Worm (Caenorhabditis elegans) whole organism, mixed stage, embryonic: ENCODE results near the gene C24B5.4.

Experiments
- elt-3 ChIP-seq: fragments of 150-350 bp; optimal IDR thresholded peaks from 2 replicates; lab custom pipeline; 2014; ENCODE audit warnings: missing biosample characterization, missing genetic modification characterization
- nhr-2 ChIP-seq: fragments of 150-350 bp; optimal IDR thresholded peaks from 2 replicates; lab custom pipeline; 2014; ENCODE audit warnings: missing biosample characterization, missing genetic modification characterization
- nhr-76 ChIP-seq: sonication (generic microtip); optimal IDR thresholded peaks from 2 replicates; lab custom pipeline; 2017; ENCODE audit warnings: missing biosample characterization, missing genetic modification characterization
- snpc-4 ChIP-seq: fragments of 150-350 bp; optimal IDR thresholded peaks from 2 replicates; lab custom pipeline; 2014; ENCODE audit warnings: missing biosample characterization, missing genetic modification characterization

DNA sequence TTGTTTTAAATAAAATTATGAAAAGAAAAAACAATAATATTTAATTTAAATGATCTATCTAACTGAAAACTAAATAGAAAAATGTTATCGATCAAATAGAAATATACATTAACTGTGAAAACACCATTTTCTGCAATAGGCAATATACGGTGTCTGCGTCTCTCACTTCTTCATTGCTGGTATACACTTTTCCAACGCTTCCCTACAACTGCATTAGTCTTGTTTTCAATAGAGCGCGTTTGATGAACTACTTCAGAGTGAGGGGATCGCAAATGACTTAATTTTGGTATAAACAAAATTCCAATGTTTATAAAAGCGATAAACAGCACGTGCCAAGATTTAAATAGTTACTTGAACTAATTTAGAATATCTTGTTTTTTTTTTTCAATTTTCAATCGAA lies 15.4 kb upstream of the C24B5.4 start:
- TF ChIP-seq snpc-4 (tag; lab: Kevin White, UChicago) (no peak), nhr-76 (tag; lab: Kevin White, UChicago) (no peak), elt-3 (tag; lab: Kevin White, UChicago) (no peak), nhr-2 (tag; lab: Kevin White, UChicago) (no peak)
